Fruit fly (Drosophila melanogaster) whole organism, prepupa: Measurements from ENCODE around the gene CG42335.

Experiments used
- CG10631 ChIP-seq: fragments of 200-800 bp; sonication (Bioruptor generic); optimal IDR thresholded peaks from 2 replicates; lab custom pipeline; 2016; ENCODE audit warnings: missing biosample characterization, missing genetic modification characterization
- CG11902 ChIP-seq: fragments of 200-800 bp; sonication (Bioruptor generic); optimal IDR thresholded peaks from 3 replicates; lab custom pipeline; 2016; ENCODE audit warnings: missing biosample characterization, missing genetic modification characterization
- CG15336 ChIP-seq: fragments of 200-800 bp; sonication (Bioruptor generic); IDR thresholded peaks from 2 replicates; pipeline ENCODE4 v1.3.6; 2022; ENCODE audit warnings: missing biosample characterization, missing genetic modification characterization
- CG1621 ChIP-seq: fragments of 200-800 bp; sonication (Bioruptor generic); optimal IDR thresholded peaks from 3 replicates; lab custom pipeline; 2018; ENCODE audit warnings: missing biosample characterization, mild to moderate bottlenecking, missing genetic modification characterization
- CG16779 ChIP-seq: fragments of 200-800 bp; sonication (Bioruptor generic); optimal IDR thresholded peaks from 3 replicates; lab custom pipeline; 2017; ENCODE audit warnings: missing biosample characterization, mild to moderate bottlenecking, missing genetic modification characterization
- CG3032 ChIP-seq: fragments of 200-800 bp; optimal IDR thresholded peaks from 2 replicates; lab custom pipeline; 2019; ENCODE audit warnings: missing biosample characterization, mild to moderate bottlenecking, missing genetic modification characterization, moderate library complexity
- CG31627 ChIP-seq: fragments of 200-800 bp; sonication (Bioruptor generic); optimal IDR thresholded peaks from 3 replicates; lab custom pipeline; 2016; ENCODE audit warnings: missing biosample characterization, missing genetic modification characterization
- CG32006 ChIP-seq: fragments of 200-800 bp; sonication (Bioruptor generic); optimal IDR thresholded peaks from 3 replicates; lab custom pipeline; 2017; ENCODE audit warnings: missing biosample characterization, mild to moderate bottlenecking, missing genetic modification characterization
- CG34406 ChIP-seq: fragments of 200-800 bp; sonication (Bioruptor generic); optimal IDR thresholded peaks from 3 replicates; lab custom pipeline; 2016; ENCODE audit warnings: missing biosample characterization, missing genetic modification characterization
- CG3919 ChIP-seq: fragments of 200-800 bp; sonication (Bioruptor generic); optimal IDR thresholded peaks from 3 replicates; lab custom pipeline; 2016; ENCODE audit warnings: missing biosample characterization, missing genetic modification characterization
- CG4318 ChIP-seq: fragments of 200-800 bp; sonication (Bioruptor generic); optimal IDR thresholded peaks from 3 replicates; lab custom pipeline; 2017; ENCODE audit warnings: missing biosample characterization, mild to moderate bottlenecking, missing genetic modification characterization
- CG6163 ChIP-seq: fragments of 200-800 bp; sonication (Bioruptor generic); IDR thresholded peaks from 3 replicates; pipeline ENCODE4 v1.3.6; 2022; ENCODE audit warnings: missing biosample characterization, missing genetic modification characterization
- CG6276 ChIP-seq: fragments of 200-800 bp; sonication (Bioruptor generic); optimal IDR thresholded peaks from 2 replicates; lab custom pipeline; 2017; ENCODE audit warnings: missing biosample characterization, mild to moderate bottlenecking, missing genetic modification characterization
- CG6792 ChIP-seq: fragments of 200-800 bp; sonication (Bioruptor generic); optimal IDR thresholded peaks from 3 replicates; lab custom pipeline; 2016; ENCODE audit warnings: missing biosample characterization, missing genetic modification characterization
- CG6808 ChIP-seq: fragments of 200-800 bp; sonication (Bioruptor generic); optimal IDR thresholded peaks from 3 replicates; lab custom pipeline; 2017; ENCODE audit warnings: missing biosample characterization, missing genetic modification characterization, mild to moderate bottlenecking, moderate library complexity, missing genetic modification reagents
- CG6854 ChIP-seq: fragments of 200-800 bp; sonication (Bioruptor generic); optimal IDR thresholded peaks from 2 replicates; lab custom pipeline; 2017; ENCODE audit warnings: missing biosample characterization, mild to moderate bottlenecking, missing genetic modification characterization
- CG8119 ChIP-seq: fragments of 200-800 bp; sonication (Bioruptor generic); IDR thresholded peaks from 3 replicates; pipeline ENCODE4 v1.3.6; 2022; ENCODE audit warnings: missing biosample characterization, missing genetic modification characterization
- CG8319 ChIP-seq: fragments of 200-800 bp; sonication (Bioruptor generic); optimal IDR thresholded peaks from 3 replicates; lab custom pipeline; 2016; ENCODE audit warnings: missing biosample characterization, missing genetic modification characterization
- CG8632 ChIP-seq: fragments of 200-800 bp; sonication (Bioruptor generic); optimal IDR thresholded peaks from 3 replicates; lab custom pipeline; 2016; ENCODE audit warnings: missing biosample characterization, missing genetic modification characterization
- CG9139 ChIP-seq: fragments of 200-800 bp; sonication (Bioruptor generic); optimal IDR thresholded peaks from 3 replicates; lab custom pipeline; 2017; ENCODE audit warnings: missing biosample characterization, mild to moderate bottlenecking, missing genetic modification characterization
- Eip75B ChIP-seq: fragments of 200-800 bp; sonication (Bioruptor generic); optimal IDR thresholded peaks from 3 replicates; lab custom pipeline; 2016; ENCODE audit warnings: missing biosample characterization, missing genetic modification characterization
- Eip78C ChIP-seq: fragments of 200-800 bp; sonication (Bioruptor generic); peaks from one replicate; lab custom pipeline; 2016; ENCODE audit warnings: missing biosample characterization, missing genetic modification characterization
- Eip93F ChIP-seq: fragments of 200-800 bp; sonication (Bioruptor generic); optimal IDR thresholded peaks from 2 replicates; lab custom pipeline; 2016; ENCODE audit warnings: missing biosample characterization, mild to moderate bottlenecking, missing genetic modification characterization
- Ets21C ChIP-seq: fragments of 200-800 bp; sonication (Bioruptor generic); optimal IDR thresholded peaks from 3 replicates; lab custom pipeline; 2016; ENCODE audit warnings: missing biosample characterization, missing genetic modification characterization
- Ets96B ChIP-seq: fragments of 200-800 bp; optimal IDR thresholded peaks from 2 replicates; lab custom pipeline; 2019; ENCODE audit warnings: missing biosample characterization, mild to moderate bottlenecking, missing genetic modification characterization, moderate library complexity
- Gug ChIP-seq: fragments of 200-800 bp; sonication (Bioruptor generic); IDR thresholded peaks from 2 replicates; pipeline ENCODE4 v1.3.6; 2022; ENCODE audit warnings: missing biosample characterization, missing genetic modification characterization
- Hr38 ChIP-seq: sonication (Bioruptor generic); optimal IDR thresholded peaks from 2 replicates; lab custom pipeline; 2016; ENCODE audit warnings: missing biosample characterization, missing genetic modification characterization
- Hr39 ChIP-seq: fragments of 200-800 bp; sonication (Bioruptor generic); optimal IDR thresholded peaks from 2 replicates; lab custom pipeline; 2016; ENCODE audit warnings: missing biosample characterization, missing genetic modification characterization
- Hr4 ChIP-seq: fragments of 200-800 bp; sonication (Bioruptor generic); optimal IDR thresholded peaks from 3 replicates; lab custom pipeline; 2016; ENCODE audit warnings: missing biosample characterization, missing genetic modification characterization
- Lpt ChIP-seq: fragments of 200-800 bp; sonication (Bioruptor generic); optimal IDR thresholded peaks from 3 replicates; lab custom pipeline; 2016; ENCODE audit warnings: missing biosample characterization, missing genetic modification characterization
- Met ChIP-seq: fragments of 200-800 bp; sonication (Bioruptor generic); optimal IDR thresholded peaks from 3 replicates; lab custom pipeline; 2016; ENCODE audit warnings: missing biosample characterization, missing genetic modification characterization
- OdsH ChIP-seq: fragments of 200-800 bp; sonication (Bioruptor generic); optimal IDR thresholded peaks from 3 replicates; lab custom pipeline; 2016; ENCODE audit warnings: missing biosample characterization, missing genetic modification characterization
- Smox ChIP-seq: fragments of 200-800 bp; sonication (Bioruptor generic); optimal IDR thresholded peaks from 3 replicates; lab custom pipeline; 2016; ENCODE audit warnings: missing biosample characterization, missing genetic modification characterization
- Sox14 ChIP-seq: fragments of 200-800 bp; sonication (Bioruptor generic); optimal IDR thresholded peaks from 3 replicates; lab custom pipeline; 2016; ENCODE audit warnings: missing biosample characterization, missing genetic modification characterization
- achi ChIP-seq: fragments of 200-800 bp; sonication (Bioruptor generic); optimal IDR thresholded peaks from 3 replicates; lab custom pipeline; 2016; ENCODE audit warnings: missing biosample characterization, missing genetic modification characterization
- acj6 ChIP-seq: fragments of 200-800 bp; sonication (Bioruptor generic); optimal IDR thresholded peaks from 3 replicates; lab custom pipeline; 2016; ENCODE audit warnings: missing biosample characterization, missing genetic modification characterization
- cyc ChIP-seq: fragments of 200-800 bp; sonication (Bioruptor generic); optimal IDR thresholded peaks from 3 replicates; lab custom pipeline; 2016; ENCODE audit warnings: missing biosample characterization, missing genetic modification characterization
- dac ChIP-seq: fragments of 200-800 bp; sonication (Bioruptor generic); optimal IDR thresholded peaks from 2 replicates; lab custom pipeline; 2017; ENCODE audit warnings: missing biosample characterization, mild to moderate bottlenecking, missing genetic modification characterization
- fd59A ChIP-seq: fragments of 200-800 bp; sonication (Bioruptor generic); optimal IDR thresholded peaks from 2 replicates; lab custom pipeline; 2017; ENCODE audit warnings: missing biosample characterization, mild to moderate bottlenecking, missing genetic modification characterization, missing genetic modification reagents
- fd85E ChIP-seq: fragments of 200-800 bp; sonication (Bioruptor generic); optimal IDR thresholded peaks from 3 replicates; lab custom pipeline; 2016; ENCODE audit warnings: missing biosample characterization, missing genetic modification characterization
- fkh ChIP-seq: fragments of 200-800 bp; sonication (Bioruptor generic); optimal IDR thresholded peaks from 3 replicates; lab custom pipeline; 2017; ENCODE audit warnings: missing biosample characterization, mild to moderate bottlenecking, missing genetic modification characterization, moderate library complexity
- lz ChIP-seq: fragments of 200-800 bp; sonication (Bioruptor generic); optimal IDR thresholded peaks from 3 replicates; lab custom pipeline; 2016; ENCODE audit warnings: missing biosample characterization, missing genetic modification characterization
- net ChIP-seq: fragments of 200-800 bp; sonication (Bioruptor generic); optimal IDR thresholded peaks from 3 replicates; lab custom pipeline; 2016; ENCODE audit warnings: missing biosample characterization, missing genetic modification characterization
- pdm3 ChIP-seq: fragments of 200-800 bp; sonication (Bioruptor generic); optimal IDR thresholded peaks from 3 replicates; lab custom pipeline; 2016; ENCODE audit warnings: missing biosample characterization, missing genetic modification characterization
- salr ChIP-seq, 2 experiments: fragments of 200-800 bp; sonication (Bioruptor generic); optimal IDR thresholded peaks; 3 replicates each; lab custom pipeline; 2016 to 2018; ENCODE audit warnings: missing biosample characterization in 2 of 2, missing genetic modification characterization in 2 of 2, mild to moderate bottlenecking in 1 of 2
- spab ChIP-seq: fragments of 200-800 bp; sonication (Bioruptor generic); optimal IDR thresholded peaks from 2 replicates; lab custom pipeline; 2017; ENCODE audit warnings: missing biosample characterization, mild to moderate bottlenecking, missing genetic modification characterization, missing genetic modification reagents
- svp ChIP-seq: fragments of 200-800 bp; sonication (Bioruptor generic); peaks from one replicate; lab custom pipeline; 2016; ENCODE audit warnings: missing biosample characterization, missing genetic modification characterization
- topi ChIP-seq: fragments of 200-800 bp; sonication (Bioruptor generic); optimal IDR thresholded peaks from 3 replicates; lab custom pipeline; 2016; ENCODE audit warnings: missing biosample characterization, missing genetic modification characterization
- vri ChIP-seq: fragments of 200-800 bp; sonication (Bioruptor generic); optimal IDR thresholded peaks from 3 replicates; lab custom pipeline; 2016; ENCODE audit warnings: missing biosample characterization, mild to moderate bottlenecking, missing genetic modification characterization

CG42335 gene

dm6 chr3R:21731682-21732081 is 26.9 kb upstream of the CG42335 start (continued):
- no peak for TF ChIP-seq fkh
- TF ChIP-seq CG11902 (GFP tag; lab: Kevin White, UChicago) = no peak
- no peak for TF ChIP-seq Lpt (GFP tag; lab: Kevin White, UChicago)
- no peak for TF ChIP-seq CG31627 (GFP tag; lab: Kevin White, UChicago)
- no peak for TF ChIP-seq Ets96B (tag; lab: Kevin White, UChicago)
- no peak for TF ChIP-seq Sox14 (GFP tag; lab: Kevin White, UChicago)
- 0 out of 3 replicates have a peak, but pooled peaks have one; percentile 42 for TF ChIP-seq CG6163 (GFP tag; lab: Robert Waterston, UW)
- TF ChIP-seq CG8119 (GFP tag; lab: Robert Waterston, UW) = peak; percentile 74
- TF ChIP-seq CG4318 (GFP tag; lab: Kevin White, UChicago) = peak; percentile 41
- no peak for TF ChIP-seq Hr38 (GFP tag; lab: Kevin White, UChicago)
- TF ChIP-seq dac (GFP tag; lab: Kevin White, UChicago) = no peak

- TF ChIP-seq Met (peak; percentile 59), acj6 (GFP tag; lab: Kevin White, UChicago) (peak; percentile 70), vri (GFP tag; lab: Kevin White, UChicago) (peak; percentile 18), lz (GFP tag; lab: Kevin White, UChicago) (peak; percentile 34), Smox (peak; percentile 57), fd59A (GFP tag; lab: Kevin White, UChicago) (no peak), Ets21C (GFP tag; lab: Kevin White, UChicago) (peak; percentile 1), CG1621 (tag; lab: Kevin White, UChicago) (no peak), CG4318 (GFP tag; lab: Kevin White, UChicago) (peak; percentile 74), CG10631 (GFP tag; lab: Kevin White, UChicago) (peak; percentile 50), CG11902 (GFP tag; lab: Kevin White, UChicago) (peak; percentile 8), CG34406 (GFP tag; lab: Kevin White, UChicago) (peak; percentile 60), Sox14 (GFP tag; lab: Kevin White, UChicago) (peak; percentile 51), CG6854 (GFP tag; lab: Kevin White, UChicago) (no peak), Lpt (GFP tag; lab: Kevin White, UChicago) (peak; percentile 68), net (GFP tag; lab: Kevin White, UChicago) (peak; percentile 70), dac (GFP tag; lab: Kevin White, UChicago) (peak; percentile 74), OdsH (peak; percentile 70), CG8319 (GFP tag; lab: Kevin White, UChicago) (no peak), CG16779 (tag; lab: Kevin White, UChicago) (no peak), CG8119 (GFP tag; lab: Robert Waterston, UW) (peak; percentile 92), achi (GFP tag; lab: Kevin White, UChicago) (peak; percentile 78), cyc (GFP tag; lab: Kevin White, UChicago) (peak; percentile 43), CG6792 (GFP tag; lab: Kevin White, UChicago) (peak; percentile 54), CG31627 (GFP tag; lab: Kevin White, UChicago) (peak; percentile 46), svp (GFP tag; lab: Kevin White, UChicago) (peak; percentile 54), spab (GFP tag; lab: Kevin White, UChicago) (peak; percentile 14), pdm3 (GFP tag; lab: Kevin White, UChicago) (peak; percentile 76), Gug (peak; percentile 62), CG8632 (GFP tag; lab: Kevin White, UChicago) (peak; percentile 46), topi (GFP tag; lab: Kevin White, UChicago) (peak; percentile 22), CG15336 (GFP tag; lab: Robert Waterston, UW) (peak; percentile 92), fkh (no peak), CG32006 (GFP tag; lab: Kevin White, UChicago) (peak; percentile 92), CG3032 (tag; lab: Kevin White, UChicago) (peak; percentile 24), Hr39 (GFP tag; lab: Kevin White, UChicago) (peak; percentile 56), Eip75B (GFP tag; lab: Kevin White, UChicago) (peak; percentile 54), Hr38 (GFP tag; lab: Kevin White, UChicago) (peak; percentile 63), CG9139 (no peak), Eip78C (GFP tag; lab: Kevin White, UChicago) (peak; percentile 93), CG6163 (GFP tag; lab: Robert Waterston, UW) (peak; percentile 87), fd85E (GFP tag; lab: Kevin White, UChicago) (no peak), Eip93F (GFP tag; lab: Kevin White, UChicago) (no peak), Ets96B (tag; lab: Kevin White, UChicago) (peak; percentile 40), CG6808 (GFP tag; lab: Kevin White, UChicago) (no peak), CG6276 (GFP tag; lab: Kevin White, UChicago) (peak; percentile 69), CG3919 (GFP tag; lab: Kevin White, UChicago) (peak; percentile 51), Hr4 (peak; percentile 95), salr (GFP tag; optimal IDR thresholded peaks at IDR 0.05; lab: Kevin White, UChicago) (peak in 1 of 2 experiments; percentile 56)
Measured at dm6 chr3R:21732901-21733300, 25.7 kb upstream of the CG42335 start.
